Worm (Caenorhabditis elegans): ENCODE data around the gene Y116A8C.49.

ce11 chrIV:16946746-16947145, 15.8 kb upstream of the Y116A8C.49 start, which contains the start of the genes Y116A8C.9 and arf-6:
- no peak for TF ChIP-seq dao-5 (tag; optimal IDR thresholded peaks at IDR 0.05)
- TF ChIP-seq him-1 (tag; optimal IDR thresholded peaks at IDR 0.05), result peak; percentile 3

All from whole organism, L4/young adult.